Worm (Caenorhabditis elegans) whole organism, L1 larva: ENCODE measurements around the gene srpa-72.

Experiments used
- aha-1 ChIP-seq: fragments of 150-350 bp; optimal IDR thresholded peaks from 2 replicates; lab custom pipeline; 2014; ENCODE audit warnings: missing biosample characterization, missing genetic modification characterization
- alr-1 ChIP-seq: fragments of 200-800 bp; sonication (Bioruptor generic); optimal IDR thresholded peaks from 2 replicates; lab custom pipeline; 2018; ENCODE audit warnings: borderline replicate concordance, mild to moderate bottlenecking, missing genetic modification characterization, missing compliant biosample characterization
- aly-2 ChIP-seq: fragments of 150-350 bp; optimal IDR thresholded peaks from 2 replicates; lab custom pipeline; 2014; ENCODE audit warnings: missing biosample characterization, missing genetic modification characterization
- blmp-1 ChIP-seq: fragments of 150-350 bp; optimal IDR thresholded peaks from 2 replicates; lab custom pipeline; 2014; ENCODE audit warnings: missing biosample characterization, missing genetic modification characterization
- ceh-90 ChIP-seq: sonication (generic microtip); optimal IDR thresholded peaks from 2 replicates; lab custom pipeline; 2016; ENCODE audit warnings: missing genetic modification characterization, missing compliant biosample characterization
- dpl-1 ChIP-seq, 3 experiments: fragments of 150-350 bp in 2 of 3; sonication (generic microtip) in 1 of 3; optimal IDR thresholded peaks; 2 replicates each; lab custom pipeline; 2014 to 2017; ENCODE audit warnings: missing biosample characterization in 3 of 3, missing genetic modification characterization in 3 of 3, missing genetic modification reagents in 3 of 3
- egl-13 ChIP-seq: sonication (generic microtip); optimal IDR thresholded peaks from 2 replicates; lab custom pipeline; 2016; ENCODE audit warnings: missing genotype, missing genetic modification reagents, missing genetic modification characterization, missing compliant biosample characterization
- elt-3 ChIP-seq, 6 experiments: fragments of 150-350 bp in 1 of 6; sonication (generic microtip); optimal IDR thresholded peaks; 2 replicates each; lab custom pipeline; 2017 to 2018; ENCODE audit warnings: missing biosample characterization in 6 of 6, missing genetic modification characterization in 6 of 6, inconsistent platforms in 1 of 6
- fkh-4 ChIP-seq: sonication (generic microtip); optimal IDR thresholded peaks from 2 replicates; lab custom pipeline; 2016; ENCODE audit warnings: missing compliant biosample characterization, missing genetic modification characterization, borderline replicate concordance
- fkh-8 ChIP-seq: sonication (generic microtip); optimal IDR thresholded peaks from 2 replicates; lab custom pipeline; 2016; ENCODE audit warnings: mild to moderate bottlenecking, missing genetic modification characterization, missing compliant biosample characterization
- grh-1 ChIP-seq: fragments of 200-800 bp; sonication (Bioruptor generic); IDR thresholded peaks from 2 replicates; pipeline ENCODE4 v1.3.6; 2022; ENCODE audit warnings: missing genetic modification reagents, missing genetic modification characterization, missing compliant biosample characterization
- hlh-4 ChIP-seq: sonication (generic microtip); optimal IDR thresholded peaks from 2 replicates; lab custom pipeline; 2016; ENCODE audit warnings: mild to moderate bottlenecking, missing genetic modification characterization, missing compliant biosample characterization
- hpl-2 ChIP-seq: fragments of 150-350 bp; optimal IDR thresholded peaks from 2 replicates; lab custom pipeline; 2014; ENCODE audit warnings: missing biosample characterization, missing genetic modification reagents, missing genetic modification characterization
- irx-1 ChIP-seq: sonication (generic microtip); optimal IDR thresholded peaks from 2 replicates; lab custom pipeline; 2016; ENCODE audit warnings: missing genetic modification characterization, missing compliant biosample characterization
- jun-1 ChIP-seq: fragments of 150-350 bp; optimal IDR thresholded peaks from 2 replicates; lab custom pipeline; 2014; ENCODE audit warnings: missing biosample characterization, missing genetic modification reagents, missing genetic modification characterization
- lin-13 ChIP-seq: fragments of 150-350 bp; optimal IDR thresholded peaks from 2 replicates; lab custom pipeline; 2014; ENCODE audit warnings: missing biosample characterization, missing genetic modification reagents, missing genetic modification characterization
- lin-14 ChIP-seq: fragments of 200-800 bp; sonication (Bioruptor generic); optimal IDR thresholded peaks from 2 replicates; lab custom pipeline; 2018; ENCODE audit warnings: mild to moderate bottlenecking, missing genetic modification characterization, moderate library complexity, missing compliant biosample characterization
- lin-15B ChIP-seq: fragments of 150-350 bp; sonication (generic microtip); optimal IDR thresholded peaks from 3 replicates; lab custom pipeline; 2014; ENCODE audit warnings: missing biosample characterization, missing genetic modification characterization
- lin-39 ChIP-seq: fragments of 150-350 bp; optimal IDR thresholded peaks from 2 replicates; lab custom pipeline; 2014; ENCODE audit warnings: missing biosample characterization, missing genetic modification reagents, missing genetic modification characterization
- lir-3 ChIP-seq: sonication (generic microtip); optimal IDR thresholded peaks from 2 replicates; lab custom pipeline; 2016; ENCODE audit warnings: mild to moderate bottlenecking, missing genetic modification characterization, moderate library complexity, missing compliant biosample characterization; ENCODE audit not compliant: poor library complexity
- lsy-2 ChIP-seq, 2 experiments: fragments of 150-350 bp; optimal IDR thresholded peaks; 2 replicates each; lab custom pipeline; 2014; ENCODE audit warnings: missing biosample characterization in 2 of 2, missing genetic modification characterization in 2 of 2
- mab-9 ChIP-seq: fragments of 200-800 bp; sonication (Bioruptor generic); IDR thresholded peaks from 2 replicates; pipeline ENCODE4 v1.3.6; 2022; ENCODE audit warnings: missing genetic modification reagents, missing genetic modification characterization, missing compliant biosample characterization
- mdl-1 ChIP-seq, 2 experiments: fragments of 150-350 bp; optimal IDR thresholded peaks; 2 replicates each; lab custom pipeline; 2014 to 2017; ENCODE audit warnings: missing biosample characterization in 2 of 2, missing genetic modification characterization in 2 of 2, inconsistent platforms in 1 of 2
- mef-2 ChIP-seq: fragments of 150-350 bp; optimal IDR thresholded peaks from 2 replicates; lab custom pipeline; 2014; ENCODE audit warnings: missing biosample characterization, missing genetic modification characterization
- mep-1 ChIP-seq: fragments of 150-350 bp; optimal IDR thresholded peaks from 2 replicates; lab custom pipeline; 2014; ENCODE audit warnings: missing biosample characterization, missing genetic modification characterization
- nhr-11 ChIP-seq: fragments of 150-350 bp; optimal IDR thresholded peaks from 2 replicates; lab custom pipeline; 2014; ENCODE audit warnings: missing biosample characterization, missing genetic modification characterization
- nhr-20 ChIP-seq: sonication (generic microtip); optimal IDR thresholded peaks from 2 replicates; lab custom pipeline; 2016; ENCODE audit warnings: mild to moderate bottlenecking, missing genetic modification characterization, missing compliant biosample characterization
- nhr-237 ChIP-seq: fragments of 150-350 bp; optimal IDR thresholded peaks from 2 replicates; lab custom pipeline; 2014; ENCODE audit warnings: missing biosample characterization, missing genetic modification characterization
- nhr-28 ChIP-seq: fragments of 150-350 bp; optimal IDR thresholded peaks from 2 replicates; lab custom pipeline; 2014; ENCODE audit warnings: missing biosample characterization, missing genetic modification characterization
- nhr-71 ChIP-seq: sonication (generic microtip); optimal IDR thresholded peaks from 2 replicates; lab custom pipeline; 2016; ENCODE audit warnings: mild to moderate bottlenecking, missing genetic modification characterization, moderate library complexity, missing compliant biosample characterization
- nhr-76 ChIP-seq: sonication (generic microtip); optimal IDR thresholded peaks from 2 replicates; lab custom pipeline; 2017; ENCODE audit warnings: missing biosample characterization, missing genetic modification characterization
- nhr-77 ChIP-seq: fragments of 150-350 bp; optimal IDR thresholded peaks from 2 replicates; lab custom pipeline; 2014; ENCODE audit warnings: missing biosample characterization, missing genetic modification characterization
- nhr-84 ChIP-seq: sonication (generic microtip); optimal IDR thresholded peaks from 2 replicates; lab custom pipeline; 2017; ENCODE audit warnings: missing biosample characterization, missing genetic modification characterization
- nhr-85 ChIP-seq: sonication (generic microtip); peaks from one replicate; lab custom pipeline; 2016; ENCODE audit warnings: missing genetic modification characterization, inconsistent platforms, missing compliant biosample characterization
- nhr-90 ChIP-seq: sonication (generic microtip); optimal IDR thresholded peaks from 2 replicates; lab custom pipeline; 2016; ENCODE audit warnings: mild to moderate bottlenecking, missing genetic modification characterization, missing compliant biosample characterization; ENCODE audit not compliant: poor library complexity
- pag-3 ChIP-seq: sonication (generic microtip); optimal IDR thresholded peaks from 2 replicates; lab custom pipeline; 2017; ENCODE audit warnings: missing genetic modification characterization, mild to moderate bottlenecking, missing compliant biosample characterization, antibody characterized with exemption, borderline replicate concordance; ENCODE audit not compliant: insufficient read depth
- pax-3 ChIP-seq: fragments of 200-800 bp; sonication (Bioruptor generic); optimal IDR thresholded peaks from 2 replicates; lab custom pipeline; 2018; ENCODE audit warnings: mild to moderate bottlenecking, missing genetic modification characterization, moderate library complexity, missing compliant biosample characterization
- pqm-1 ChIP-seq: sonication (generic microtip); optimal IDR thresholded peaks from 3 replicates; lab custom pipeline; 2017; ENCODE audit warnings: missing biosample characterization, missing genetic modification characterization
- rnt-1 ChIP-seq: sonication (generic microtip); optimal IDR thresholded peaks from 2 replicates; lab custom pipeline; 2016; ENCODE audit warnings: mild to moderate bottlenecking, missing genetic modification characterization, moderate library complexity, missing compliant biosample characterization
- skn-1 ChIP-seq: fragments of 150-350 bp; optimal IDR thresholded peaks from 2 replicates; lab custom pipeline; 2014; ENCODE audit warnings: missing biosample characterization, missing genetic modification characterization
- snpc-4 ChIP-seq: fragments of 150-350 bp; optimal IDR thresholded peaks from 2 replicates; lab custom pipeline; 2014; ENCODE audit warnings: missing biosample characterization, missing genetic modification characterization
- snu-23 ChIP-seq: sonication (generic microtip); optimal IDR thresholded peaks from 2 replicates; lab custom pipeline; 2016; ENCODE audit warnings: missing genetic modification characterization, missing compliant biosample characterization
- sox-4 ChIP-seq: sonication (generic microtip); optimal IDR thresholded peaks from 2 replicates; lab custom pipeline; 2016; ENCODE audit warnings: missing genetic modification characterization, missing compliant biosample characterization
- sptf-1 ChIP-seq: fragments of 150-350 bp; optimal IDR thresholded peaks from 2 replicates; lab custom pipeline; 2014; ENCODE audit warnings: missing biosample characterization, missing genetic modification characterization
- swsn-7 ChIP-seq: sonication (generic microtip); optimal IDR thresholded peaks from 2 replicates; lab custom pipeline; 2016; ENCODE audit warnings: missing genetic modification characterization, missing compliant biosample characterization
- tbx-2 ChIP-seq: sonication (generic microtip); optimal IDR thresholded peaks from 2 replicates; lab custom pipeline; 2016; ENCODE audit warnings: missing genetic modification characterization, missing compliant biosample characterization
- unc-130 ChIP-seq: fragments of 150-350 bp; optimal IDR thresholded peaks from 2 replicates; lab custom pipeline; 2017; ENCODE audit warnings: missing biosample characterization, missing genetic modification characterization, inconsistent platforms
- unc-30 ChIP-seq: sonication (generic microtip); optimal IDR thresholded peaks from 2 replicates; lab custom pipeline; 2017; ENCODE audit warnings: missing biosample characterization, missing genetic modification characterization
- unc-86 ChIP-seq: sonication (generic microtip); optimal IDR thresholded peaks from 2 replicates; lab custom pipeline; 2016; ENCODE audit warnings: missing genetic modification characterization, missing compliant biosample characterization
- unc-98 ChIP-seq: fragments of 200-800 bp; sonication (Bioruptor generic); IDR thresholded peaks from 2 replicates; pipeline ENCODE4 v1.3.6; 2022; ENCODE audit warnings: missing genetic modification characterization, missing compliant biosample characterization
- vab-15 ChIP-seq: sonication (generic microtip); optimal IDR thresholded peaks from 2 replicates; lab custom pipeline; 2017; ENCODE audit warnings: missing genotype, mild to moderate bottlenecking, missing genetic modification characterization, missing compliant biosample characterization
- xbp-1 ChIP-seq: sonication (generic microtip); optimal IDR thresholded peaks from 2 replicates; lab custom pipeline; 2016; ENCODE audit warnings: missing genetic modification characterization, missing compliant biosample characterization
- zag-1 ChIP-seq: fragments of 150-350 bp; optimal IDR thresholded peaks from 2 replicates; lab custom pipeline; 2014; ENCODE audit warnings: missing biosample characterization, missing genetic modification characterization
- zip-4 ChIP-seq: fragments of 200-800 bp; sonication (Bioruptor generic); optimal IDR thresholded peaks from 2 replicates; lab custom pipeline; 2018; ENCODE audit warnings: mild to moderate bottlenecking, missing genetic modification characterization, moderate library complexity, missing compliant biosample characterization

The srpa-72 gene

ce11 chrII:2787031-2787512 is at the start of gene srpa-72, which contains the start of gene F08D12.12:
Gene srpa-72 (plus strand): TSS chrII:2787481.
Gene F08D12.12 (minus strand): TSS chrII:2787081.
- no peak for TF ChIP-seq egl-13 (tag; lab: Kevin White, UChicago)
- no peak for TF ChIP-seq grh-1 (GFP tag; lab: Robert Waterston, UW)
- TF ChIP-seq pqm-1 = no peak
- TF ChIP-seq zip-4 = no peak
- TF ChIP-seq snu-23 = peak; percentile 48
- no peak for TF ChIP-seq irx-1 (tag; lab: Kevin White, UChicago)
- TF ChIP-seq lin-13 (GFP tag; lab: Kevin White, UChicago) = peak; percentile 27
- TF ChIP-seq nhr-237 = no peak
- TF ChIP-seq hpl-2 = no peak
- no peak for TF ChIP-seq fkh-8 (tag; lab: Kevin White, UChicago)
- TF ChIP-seq unc-30 (tag; lab: Kevin White, UChicago) = no peak
- no peak for TF ChIP-seq mab-9 (GFP tag; lab: Robert Waterston, UW)
- TF ChIP-seq swsn-7 = peak; percentile 10
- TF ChIP-seq nhr-71 (tag; lab: Kevin White, UChicago) = no peak
- TF ChIP-seq ceh-90 (tag; lab: Kevin White, UChicago) = no peak
- TF ChIP-seq aly-2 (tag; lab: Kevin White, UChicago) = no peak
- TF ChIP-seq skn-1 (tag; lab: Kevin White, UChicago) = no peak
- TF ChIP-seq nhr-77 (tag; lab: Kevin White, UChicago) = no peak
- peak; percentile 64 for TF ChIP-seq unc-130 (tag; lab: Kevin White, UChicago)
- TF ChIP-seq lin-14 (GFP tag; lab: Kevin White, UChicago) = peak; percentile 57
- no peak for TF ChIP-seq nhr-90 (tag; lab: Kevin White, UChicago)
- TF ChIP-seq nhr-76 (tag; lab: Kevin White, UChicago) = no peak
- TF ChIP-seq snpc-4 (tag; lab: Kevin White, UChicago) = no peak
- TF ChIP-seq sptf-1 (tag; lab: Kevin White, UChicago) = no peak
- no peak for TF ChIP-seq nhr-11 (tag; lab: Kevin White, UChicago)
- no peak for TF ChIP-seq sox-4 (tag; lab: Kevin White, UChicago)
- no peak for TF ChIP-seq nhr-84 (tag; lab: Kevin White, UChicago)
- no peak for TF ChIP-seq rnt-1 (tag; lab: Kevin White, UChicago)
- no peak for TF ChIP-seq unc-86 (tag; lab: Kevin White, UChicago)
- no peak for TF ChIP-seq pax-3 (tag; lab: Kevin White, UChicago)
- no peak for TF ChIP-seq aha-1 (tag; lab: Kevin White, UChicago)
- TF ChIP-seq tbx-2 = no peak
- TF ChIP-seq jun-1 = no peak
- no peak for TF ChIP-seq mef-2
- no peak for TF ChIP-seq hlh-4 (tag; lab: Kevin White, UChicago)
- no peak for TF ChIP-seq nhr-28 (tag; lab: Kevin White, UChicago)
- no peak for TF ChIP-seq elt-3 (tag; optimal IDR thresholded peaks at IDR 0.05; lab: Kevin White, UChicago)
- no peak for TF ChIP-seq mep-1 (tag; lab: Kevin White, UChicago)
- no peak for TF ChIP-seq lin-39 (tag; lab: Kevin White, UChicago)
- peak; percentile 36 to 63 for TF ChIP-seq lsy-2 (tag; optimal IDR thresholded peaks at IDR 0.05; lab: Kevin White, UChicago)
- no peak for TF ChIP-seq lir-3 (tag; lab: Kevin White, UChicago)
- no peak for TF ChIP-seq zag-1 (tag; lab: Kevin White, UChicago)
- no peak for TF ChIP-seq nhr-85
- TF ChIP-seq pag-3 (tag; lab: Kevin White, UChicago) = no peak
- TF ChIP-seq nhr-20 (tag; lab: Kevin White, UChicago) = no peak
- peak; percentile 26 for TF ChIP-seq vab-15
- peak in 1 of 2 experiments; percentile 18 for TF ChIP-seq mdl-1 (tag; optimal IDR thresholded peaks at IDR 0.05; lab: Kevin White, UChicago)
- no peak for TF ChIP-seq blmp-1 (tag; lab: Kevin White, UChicago)
- TF ChIP-seq alr-1 (tag; lab: Kevin White, UChicago) = no peak
- TF ChIP-seq fkh-4 (tag; lab: Kevin White, UChicago) = no peak
- TF ChIP-seq xbp-1 (tag; lab: Kevin White, UChicago) = peak; percentile 27
- TF ChIP-seq unc-98 (GFP tag; lab: Robert Waterston, UW) = no peak
- TF ChIP-seq lin-15B = peak; percentile 15
- peak; percentile 23 to 57 (median 57) for TF ChIP-seq dpl-1 (GFP tag; optimal IDR thresholded peaks at IDR 0.05; lab: Kevin White, UChicago)
